Fruit fly (Drosophila melanogaster) whole organism, embryonic: ENCODE measurements around the gene mRpS10.

Experiments used
- Adf1 ChIP-seq: fragments of 200-800 bp; sonication (Bioruptor generic); IDR thresholded peaks from 2 replicates; pipeline ENCODE4 v1.3.6; 2022; ENCODE audit warnings: missing biosample characterization, missing genetic modification characterization
- CG10274 ChIP-seq: fragments of 200-800 bp; sonication (Bioruptor generic); optimal IDR thresholded peaks from 3 replicates; lab custom pipeline; 2017; ENCODE audit warnings: missing biosample characterization, mild to moderate bottlenecking, missing genetic modification characterization
- CG11085 ChIP-seq: fragments of 200-800 bp; sonication (Bioruptor generic); IDR thresholded peaks from 2 replicates; pipeline ENCODE4 v1.3.6; 2022; ENCODE audit warnings: missing biosample characterization, missing genetic modification characterization
- CG11560 ChIP-seq: fragments of 200-800 bp; sonication (Bioruptor generic); IDR thresholded peaks from 3 replicates; pipeline ENCODE4 v1.3.6; 2022; ENCODE audit warnings: missing biosample characterization, missing genetic modification characterization
- CG15073 ChIP-seq: fragments of 200-800 bp; sonication (Bioruptor generic); optimal IDR thresholded peaks from 2 replicates; lab custom pipeline; 2016; ENCODE audit warnings: missing biosample characterization, missing genetic modification characterization
- CG15479 ChIP-seq: fragments of 200-800 bp; sonication (Bioruptor generic); optimal IDR thresholded peaks from 3 replicates; lab custom pipeline; 2019; ENCODE audit warnings: missing biosample characterization, mild to moderate bottlenecking, missing genetic modification characterization, moderate library complexity
- CG15696 ChIP-seq: fragments of 200-800 bp; sonication (Bioruptor generic); optimal IDR thresholded peaks from 2 replicates; lab custom pipeline; 2019; ENCODE audit warnings: missing biosample characterization, mild to moderate bottlenecking, missing genetic modification characterization, moderate library complexity
- CG1602 ChIP-seq: fragments of 200-800 bp; sonication (Bioruptor generic); optimal IDR thresholded peaks from 3 replicates; lab custom pipeline; 2016; ENCODE audit warnings: missing biosample characterization, missing genetic modification characterization
- CG31365 ChIP-seq: fragments of 200-800 bp; sonication (Bioruptor generic); optimal IDR thresholded peaks from 2 replicates; lab custom pipeline; 2018; ENCODE audit warnings: missing biosample characterization, mild to moderate bottlenecking, missing genetic modification characterization
- CG3838 ChIP-seq: fragments of 200-800 bp; sonication (Bioruptor generic); optimal IDR thresholded peaks from 3 replicates; lab custom pipeline; 2016; ENCODE audit warnings: missing biosample characterization, missing genetic modification characterization
- CG3847 ChIP-seq: fragments of 200-800 bp; sonication (Bioruptor generic); IDR thresholded peaks from 2 replicates; pipeline ENCODE4 v1.3.6; 2022; ENCODE audit warnings: missing biosample characterization, missing genetic modification characterization
- CG4360 ChIP-seq: fragments of 200-800 bp; sonication (Bioruptor generic); IDR thresholded peaks from 2 replicates; pipeline ENCODE4 v1.3.6; 2022; ENCODE audit warnings: missing biosample characterization, missing genetic modification characterization
- CG6765 ChIP-seq: fragments of 200-800 bp; sonication (Bioruptor generic); optimal IDR thresholded peaks from 3 replicates; lab custom pipeline; 2017; ENCODE audit warnings: missing biosample characterization, mild to moderate bottlenecking, missing genetic modification characterization
- CG7271 ChIP-seq: fragments of 200-800 bp; sonication (Bioruptor generic); optimal IDR thresholded peaks from 2 replicates; lab custom pipeline; 2018; ENCODE audit warnings: missing biosample characterization, mild to moderate bottlenecking, missing genetic modification characterization, moderate library complexity
- CG7372 ChIP-seq: fragments of 200-800 bp; sonication (Bioruptor generic); IDR thresholded peaks from 2 replicates; pipeline ENCODE4 v1.3.6; 2022; ENCODE audit warnings: missing biosample characterization, missing genetic modification characterization
- CG7987 ChIP-seq: fragments of 200-800 bp; sonication (Bioruptor generic); optimal IDR thresholded peaks from 2 replicates; lab custom pipeline; 2018; ENCODE audit warnings: missing biosample characterization, mild to moderate bottlenecking, missing genetic modification characterization, moderate library complexity
- CG8281 ChIP-seq: fragments of 200-800 bp; sonication (Bioruptor generic); optimal IDR thresholded peaks from 2 replicates; lab custom pipeline; 2018; ENCODE audit warnings: missing biosample characterization, mild to moderate bottlenecking, missing genetic modification characterization, moderate library complexity
- CG9932 ChIP-seq: fragments of 200-800 bp; sonication (Bioruptor generic); IDR thresholded peaks from 2 replicates; pipeline ENCODE4 v1.3.6; 2022; ENCODE audit warnings: missing biosample characterization, missing genetic modification characterization
- Chrac-16 ChIP-seq: fragments of 200-800 bp; sonication (Bioruptor generic); optimal IDR thresholded peaks from 3 replicates; lab custom pipeline; 2016; ENCODE audit warnings: missing biosample characterization, missing genetic modification characterization
- D ChIP-seq, 2 experiments: fragments of 200-800 bp in 1 of 2; fragments of >200 bp in 1 of 2; sonication (Bioruptor generic) in 1 of 2; optimal IDR thresholded peaks; 2 replicates in 1 of 2; 3 replicates in 1 of 2; lab custom pipeline; 2017; ENCODE audit warnings: mild to moderate bottlenecking in 1 of 2, missing biosample characterization in 1 of 2, missing genetic modification characterization in 1 of 2, missing genetic modification reagents in 1 of 2
- Dbx ChIP-seq: fragments of 200-800 bp; sonication (Bioruptor generic); IDR thresholded peaks from 3 replicates; pipeline ENCODE4 v1.3.6; 2022; ENCODE audit warnings: missing biosample characterization, missing genetic modification characterization
- Dref ChIP-seq: fragments of 200-800 bp; sonication (Bioruptor generic); IDR thresholded peaks from 2 replicates; pipeline ENCODE4 v1.3.6; 2022; ENCODE audit warnings: missing biosample characterization, missing genetic modification characterization
- Gsc ChIP-seq: fragments of 200-800 bp; sonication (Bioruptor generic); IDR thresholded peaks from 2 replicates; pipeline ENCODE4 v1.3.6; 2022; ENCODE audit warnings: missing biosample characterization, missing genetic modification characterization
- HHEX ChIP-seq: fragments of 200-800 bp; sonication (Bioruptor generic); optimal IDR thresholded peaks from 3 replicates; lab custom pipeline; 2017; ENCODE audit warnings: missing biosample characterization, mild to moderate bottlenecking, missing genetic modification characterization, missing genetic modification reagents
- HLH4C ChIP-seq: fragments of 200-800 bp; sonication (Bioruptor generic); IDR thresholded peaks from 3 replicates; pipeline ENCODE4 v1.3.6; 2022; ENCODE audit warnings: missing biosample characterization, missing genetic modification characterization; ENCODE audit not compliant: partially characterized antibody
- HLH54F ChIP-seq: fragments of 200-800 bp; sonication (Bioruptor generic); optimal IDR thresholded peaks from 3 replicates; lab custom pipeline; 2016; ENCODE audit warnings: missing biosample characterization, missing genetic modification characterization
- Hey ChIP-seq: fragments of 200-800 bp; sonication (Bioruptor generic); optimal IDR thresholded peaks from 3 replicates; lab custom pipeline; 2018; ENCODE audit warnings: missing biosample characterization, mild to moderate bottlenecking, missing genetic modification characterization
- MTF-1 ChIP-seq: fragments of 200-800 bp; sonication (Bioruptor generic); optimal IDR thresholded peaks from 2 replicates; lab custom pipeline; 2018; ENCODE audit warnings: missing biosample characterization, mild to moderate bottlenecking, missing genetic modification characterization, borderline replicate concordance
- Max ChIP-seq: fragments of 200-800 bp; sonication (Bioruptor generic); optimal IDR thresholded peaks from 2 replicates; lab custom pipeline; 2016; ENCODE audit warnings: missing biosample characterization, mild to moderate bottlenecking, missing genetic modification characterization
- Nf-YB ChIP-seq: fragments of 200-800 bp; sonication (Bioruptor generic); optimal IDR thresholded peaks from 3 replicates; lab custom pipeline; 2019; ENCODE audit warnings: missing biosample characterization, mild to moderate bottlenecking, missing genetic modification characterization, moderate library complexity
- Xbp1 ChIP-seq: fragments of 200-800 bp; sonication (Bioruptor generic); optimal IDR thresholded peaks from 3 replicates; lab custom pipeline; 2016; ENCODE audit warnings: missing biosample characterization, mild to moderate bottlenecking, missing genetic modification characterization
- aop ChIP-seq: fragments of 200-800 bp; sonication (Bioruptor generic); IDR thresholded peaks from 2 replicates; pipeline ENCODE4 v1.3.6; 2022; ENCODE audit warnings: missing biosample characterization, missing genetic modification characterization
- ase ChIP-seq: fragments of 200-800 bp; sonication (Bioruptor generic); IDR thresholded peaks from 3 replicates; pipeline ENCODE4 v1.3.6; 2022; ENCODE audit warnings: missing biosample characterization, missing genetic modification characterization
- btn ChIP-seq: fragments of 200-800 bp; sonication (Bioruptor generic); optimal IDR thresholded peaks from 2 replicates; lab custom pipeline; 2016; ENCODE audit warnings: missing biosample characterization, missing genetic modification characterization
- chn ChIP-seq: fragments of 200-800 bp; sonication (Bioruptor generic); optimal IDR thresholded peaks from 2 replicates; lab custom pipeline; 2016; ENCODE audit warnings: missing biosample characterization, missing genetic modification characterization
- crol ChIP-seq: fragments of 200-800 bp; sonication (Bioruptor generic); IDR thresholded peaks from 2 replicates; pipeline ENCODE4 v1.3.6; 2022; ENCODE audit warnings: missing biosample characterization, missing genetic modification characterization
- danr ChIP-seq: fragments of 200-800 bp; sonication (Bioruptor generic); IDR thresholded peaks from 2 replicates; pipeline ENCODE4 v1.3.6; 2022; ENCODE audit warnings: missing biosample characterization, missing genetic modification characterization
- dimm ChIP-seq: fragments of 200-800 bp; sonication (Bioruptor generic); IDR thresholded peaks from 2 replicates; pipeline ENCODE4 v1.3.6; 2022; ENCODE audit warnings: missing biosample characterization, missing genetic modification characterization
- emc ChIP-seq: fragments of 200-800 bp; sonication (Bioruptor generic); optimal IDR thresholded peaks from 2 replicates; lab custom pipeline; 2016; ENCODE audit warnings: missing biosample characterization, missing genetic modification characterization
- ind ChIP-seq: fragments of 200-800 bp; sonication (Bioruptor generic); optimal IDR thresholded peaks from 3 replicates; lab custom pipeline; 2016; ENCODE audit warnings: missing biosample characterization, missing genetic modification characterization
- insv ChIP-seq, 2 experiments: fragments of 200-800 bp; sonication (Bioruptor generic); optimal IDR thresholded peaks; 3 replicates each; lab custom pipeline; 2016 to 2018; ENCODE audit warnings: missing biosample characterization in 2 of 2, missing genetic modification characterization in 2 of 2
- maf-S ChIP-seq: fragments of 200-800 bp; sonication (Bioruptor generic); optimal IDR thresholded peaks from 2 replicates; lab custom pipeline; 2016; ENCODE audit warnings: missing biosample characterization, missing genetic modification characterization
- nerfin-2 ChIP-seq: fragments of 200-800 bp; sonication (Bioruptor generic); IDR thresholded peaks from 2 replicates; pipeline ENCODE4 v1.3.6; 2022; ENCODE audit warnings: missing biosample characterization, missing genetic modification characterization; ENCODE audit not compliant: partially characterized antibody
- otp ChIP-seq: fragments of 200-800 bp; sonication (Bioruptor generic); IDR thresholded peaks from 3 replicates; pipeline ENCODE4, ENCODE4 v1.3.6; 2022; ENCODE audit warnings: missing biosample characterization, missing genetic modification characterization
- pum ChIP-seq: fragments of 200-800 bp; sonication (Bioruptor generic); optimal IDR thresholded peaks from 2 replicates; lab custom pipeline; 2016; ENCODE audit warnings: missing biosample characterization, missing genetic modification characterization
- scrt ChIP-seq: fragments of 200-800 bp; sonication (Bioruptor generic); optimal IDR thresholded peaks from 2 replicates; lab custom pipeline; 2018; ENCODE audit warnings: missing biosample characterization, mild to moderate bottlenecking, missing genetic modification characterization, moderate library complexity
- sug ChIP-seq: fragments of 200-800 bp; optimal IDR thresholded peaks from 2 replicates; lab custom pipeline; 2019; ENCODE audit warnings: missing biosample characterization, mild to moderate bottlenecking, missing genetic modification characterization, moderate library complexity
- trh ChIP-seq: fragments of 200-800 bp; sonication (Bioruptor generic); optimal IDR thresholded peaks from 2 replicates; lab custom pipeline; 2016; ENCODE audit warnings: missing biosample characterization, missing genetic modification characterization
- vnd ChIP-seq: fragments of 200-800 bp; sonication (Bioruptor generic); IDR thresholded peaks from 3 replicates; pipeline ENCODE4 v1.3.6; 2022; ENCODE audit warnings: missing biosample characterization, missing genetic modification characterization; ENCODE audit not compliant: partially characterized antibody
- wdn ChIP-seq: fragments of 200-800 bp; sonication (Bioruptor generic); IDR thresholded peaks from 2 replicates; pipeline ENCODE4 v1.3.6; 2022; ENCODE audit warnings: missing biosample characterization, missing genetic modification characterization

The mRpS10 gene

dm6 chr3R:15275158-15275623 lies 45.7 kb downstream of the mRpS10 start, which contains the start of the genes Cp190 and CG4338 (continued):
- peak; percentile 98 for TF ChIP-seq Chrac-16 (GFP tag; lab: Kevin White, UChicago)
- peak; percentile 74 for TF ChIP-seq HLH4C (GFP tag; lab: Robert Waterston, UW)
- peak; percentile 71 for TF ChIP-seq CG4360 (GFP tag; lab: Robert Waterston, UW)
- peak; percentile 90 for TF ChIP-seq CG10274
- TF ChIP-seq ase (GFP tag; lab: Robert Waterston, UW): peak; percentile 90
- peak; percentile 96 for TF ChIP-seq CG7271 (tag; lab: Kevin White, UChicago)
- peak; percentile 89 for TF ChIP-seq Nf-YB
- TF ChIP-seq scrt (GFP tag; lab: Kevin White, UChicago): peak; percentile 93
- peak; percentile 98 for TF ChIP-seq CG1602 (GFP tag; lab: Kevin White, UChicago)
- TF ChIP-seq CG15696 (tag; lab: Kevin White, UChicago): peak; percentile 99
- TF ChIP-seq otp (GFP tag; lab: Robert Waterston, UW): peak; percentile 91
- TF ChIP-seq Adf1 (GFP tag; lab: Robert Waterston, UW): peak; percentile 79
- TF ChIP-seq Gsc (GFP tag; lab: Robert Waterston, UW): peak; percentile 87; the same call in 1 of the 2 replicates
- no peak for TF ChIP-seq D (optimal IDR thresholded peaks at IDR 0.05; lab: Kevin White, UChicago)
- TF ChIP-seq D (GFP tag; optimal IDR thresholded peaks at IDR 0.05; lab: Kevin White, UChicago): peak; percentile 96
- peak; percentile 91 for TF ChIP-seq pum
- TF ChIP-seq CG9932 (GFP tag; lab: Robert Waterston, UW): peak; percentile 98
- TF ChIP-seq maf-S (GFP tag; lab: Kevin White, UChicago): peak; percentile 83
- TF ChIP-seq trh (GFP tag; lab: Kevin White, UChicago): peak; percentile 95
- peak; percentile 90 for TF ChIP-seq HLH54F (GFP tag; lab: Kevin White, UChicago)
- peak; percentile 93 for TF ChIP-seq CG3838 (GFP tag; lab: Kevin White, UChicago)
- TF ChIP-seq btn: peak; percentile 35
- peak; percentile 87 for TF ChIP-seq MTF-1 (GFP tag; lab: Kevin White, UChicago)
- TF ChIP-seq CG31365: peak; percentile 85
- peak; percentile 99 for TF ChIP-seq sug (tag; lab: Kevin White, UChicago)
- peak; percentile 92 for TF ChIP-seq CG11085 (GFP tag; lab: Robert Waterston, UW)
- TF ChIP-seq chn: peak; percentile 95
- peak; percentile 97 for TF ChIP-seq HHEX
- peak; percentile 96 for TF ChIP-seq CG6765 (GFP tag; lab: Kevin White, UChicago)
- peak; percentile 98 for TF ChIP-seq Xbp1 (GFP tag; lab: Kevin White, UChicago)
- TF ChIP-seq aop (GFP tag; lab: Robert Waterston, UW): no peak
- TF ChIP-seq Dbx (GFP tag; lab: Robert Waterston, UW): peak; percentile 98
- TF ChIP-seq vnd (GFP tag; lab: Robert Waterston, UW): peak; percentile 60
- peak; percentile 53; the same call in 1 of the 2 replicates for TF ChIP-seq nerfin-2
- TF ChIP-seq dimm: peak; percentile 88
- TF ChIP-seq CG15479 (GFP tag; lab: Kevin White, UChicago): peak; percentile 81
- TF ChIP-seq insv (GFP tag; optimal IDR thresholded peaks at IDR 0.05; lab: Kevin White, UChicago): peak in 1 of 2 experiments; percentile 85
- TF ChIP-seq wdn (GFP tag; lab: Robert Waterston, UW): peak; percentile 95
- peak; percentile 78 for TF ChIP-seq emc
- peak; percentile 98 for TF ChIP-seq CG7372 (GFP tag; lab: Robert Waterston, UW)
- peak; percentile 93 for TF ChIP-seq CG8281 (tag; lab: Kevin White, UChicago)
- TF ChIP-seq Max (GFP tag; lab: Kevin White, UChicago): peak; percentile 98
- peak; percentile 78 for TF ChIP-seq CG15073 (GFP tag; lab: Kevin White, UChicago)
- TF ChIP-seq CG3847 (GFP tag; lab: Robert Waterston, UW): peak; percentile 98
- peak; percentile 96 for TF ChIP-seq danr (GFP tag; lab: Robert Waterston, UW)
- TF ChIP-seq crol (GFP tag; lab: Robert Waterston, UW): peak; percentile 71
- peak; percentile 98 for TF ChIP-seq ind (GFP tag; lab: Kevin White, UChicago)
- TF ChIP-seq CG11560 (tag; lab: Robert Waterston, UW): peak; percentile 90
- TF ChIP-seq Hey (tag; lab: Kevin White, UChicago): peak; percentile 90
- TF ChIP-seq CG7987: peak; percentile 87
- TF ChIP-seq Dref: peak; percentile 94
